Fruit fly (Drosophila melanogaster) whole organism, adult: Measurements from ENCODE around the gene salt.

ENCODE experiments used
- CG1620 ChIP-seq: fragments of 200-800 bp; sonication (Bioruptor generic); optimal IDR thresholded peaks from 2 replicates; lab custom pipeline; 2016; ENCODE audit warnings: missing biosample characterization, missing genetic modification characterization
- CG33017 ChIP-seq: fragments of 200-800 bp; sonication (Bioruptor generic); optimal IDR thresholded peaks from 2 replicates; lab custom pipeline; 2018; ENCODE audit warnings: missing biosample characterization, mild to moderate bottlenecking, missing genetic modification characterization, moderate library complexity
- pad ChIP-seq: fragments of 200-800 bp; sonication (Bioruptor generic); optimal IDR thresholded peaks from 3 replicates; lab custom pipeline; 2017; ENCODE audit warnings: missing biosample characterization, missing genetic modification characterization, mild to moderate bottlenecking, moderate library complexity, missing genetic modification reagents

DNA sequence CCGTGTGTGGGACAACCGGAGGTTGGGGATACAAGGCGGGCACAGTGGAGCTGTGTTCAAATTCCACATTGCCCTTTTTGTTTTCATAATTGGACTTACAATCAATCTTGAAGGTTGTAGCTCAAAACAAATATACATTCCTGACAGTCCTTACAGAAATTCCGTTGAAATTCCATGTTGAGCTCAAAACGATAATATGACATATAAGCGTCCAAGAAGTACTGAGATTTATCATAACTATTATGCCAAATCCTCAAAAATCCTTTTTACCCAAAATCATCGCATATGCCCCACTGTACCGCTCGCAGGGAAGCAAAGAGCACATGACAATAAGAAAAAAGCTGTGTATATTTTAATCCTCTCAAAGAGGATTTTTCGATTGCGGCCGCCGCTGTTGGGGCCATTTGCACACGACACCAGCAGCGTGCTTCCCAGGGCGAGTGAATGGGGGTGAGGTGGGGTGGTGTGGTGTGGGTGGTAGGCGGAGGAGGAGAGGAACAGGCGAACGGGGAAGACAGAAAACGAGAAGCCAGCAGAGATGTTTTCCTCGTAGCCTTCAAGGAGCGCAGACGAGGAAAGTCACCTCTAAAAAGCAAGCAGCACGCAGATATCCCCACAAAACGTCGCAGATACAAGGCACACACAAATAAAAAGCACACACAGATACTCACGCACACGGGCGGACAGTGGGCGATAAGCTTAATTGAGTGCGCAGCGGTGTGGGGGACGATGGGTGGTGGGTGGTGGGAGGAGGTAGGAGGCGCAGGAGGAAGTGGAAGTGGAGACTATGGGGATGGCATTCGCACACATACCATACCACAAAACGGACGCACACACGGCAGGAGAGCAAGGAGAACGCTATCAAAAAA lies 37.0 kb downstream of the salt start:
- TF ChIP-seq CG33017 (tag; lab: Kevin White, UChicago), result peak; percentile 5
- no peak for TF ChIP-seq pad (GFP tag; lab: Kevin White, UChicago)
- no peak for TF ChIP-seq CG1620 (GFP tag; lab: Kevin White, UChicago)
